Worm (Caenorhabditis elegans) whole organism, L4/young adult: ENCODE data around the gene F11D11.6.

Experiments used
- W03F9.2 ChIP-seq: fragments of 150-350 bp; optimal IDR thresholded peaks from 2 replicates; lab custom pipeline; 2014; ENCODE audit warnings: missing biosample characterization, missing genetic modification characterization
- dao-5 ChIP-seq: sonication (generic microtip); optimal IDR thresholded peaks from 2 replicates; lab custom pipeline; 2016; ENCODE audit warnings: missing genotype, missing genetic modification characterization, moderate library complexity, missing compliant biosample characterization
- him-1 ChIP-seq: sonication (generic microtip); optimal IDR thresholded peaks from 2 replicates; lab custom pipeline; 2016; ENCODE audit warnings: missing genotype, missing genetic modification reagents, missing genetic modification characterization, missing compliant biosample characterization

Gene F11D11.6

ce11 chrV:18753036-18753435 lies at the start of gene F11D11.6:
F11D11.6 (minus strand) TSS chrV:18753136.
- TF ChIP-seq dao-5 (tag; lab: Kevin White, UChicago) (no peak), W03F9.2 (tag; lab: Kevin White, UChicago) (no peak), him-1 (tag; lab: Kevin White, UChicago) (no peak)

ce11 chrV:18802077-18802476 lies 49.1 kb upstream of the F11D11.6 start, which contains the start of gene C54E10.11:
C54E10.11 (minus strand) TSS chrV:18802177.
- TF ChIP-seq dao-5 (tag; lab: Kevin White, UChicago) (no peak), him-1 (tag; lab: Kevin White, UChicago) (no peak), W03F9.2 (tag; lab: Kevin White, UChicago) (no peak)

ce11 chrV:18800811-18801210 lies 47.9 kb upstream of the F11D11.6 start, which contains the start of gene nhr-170:
nhr-170 (minus strand) TSS chrV:18800826.
- TF ChIP-seq W03F9.2 (tag; lab: Kevin White, UChicago) (no peak), him-1 (tag; lab: Kevin White, UChicago) (no peak), dao-5 (tag; lab: Kevin White, UChicago) (no peak)

DNA sequence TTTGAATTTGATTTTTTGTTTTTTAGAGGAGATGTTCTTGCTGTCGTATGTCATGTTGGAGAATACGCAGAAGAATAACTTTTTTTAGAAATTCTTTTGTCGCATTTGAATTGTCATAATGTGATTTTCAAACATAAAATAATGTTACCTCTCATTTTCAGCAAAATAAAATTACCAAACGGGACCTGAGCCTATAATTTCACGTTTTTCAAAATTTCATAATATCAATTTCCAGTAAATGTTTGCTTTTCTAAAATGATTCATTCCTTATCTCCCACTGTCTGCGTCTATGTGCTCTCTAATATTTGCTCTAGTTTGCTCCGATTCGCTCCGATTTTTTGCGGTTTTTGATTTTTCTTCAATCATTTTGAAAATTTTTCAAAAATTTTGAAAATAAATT lies 37.7 kb upstream of the F11D11.6 start, which contains the start of gene nhr-231:
TSS of gene nhr-231 (plus strand) at position 301 of the 400 bp plus-strand sequence.
- TF ChIP-seq dao-5 (tag; lab: Kevin White, UChicago) (no peak), him-1 (tag; lab: Kevin White, UChicago) (no peak), W03F9.2 (tag; lab: Kevin White, UChicago) (no peak)

DNA sequence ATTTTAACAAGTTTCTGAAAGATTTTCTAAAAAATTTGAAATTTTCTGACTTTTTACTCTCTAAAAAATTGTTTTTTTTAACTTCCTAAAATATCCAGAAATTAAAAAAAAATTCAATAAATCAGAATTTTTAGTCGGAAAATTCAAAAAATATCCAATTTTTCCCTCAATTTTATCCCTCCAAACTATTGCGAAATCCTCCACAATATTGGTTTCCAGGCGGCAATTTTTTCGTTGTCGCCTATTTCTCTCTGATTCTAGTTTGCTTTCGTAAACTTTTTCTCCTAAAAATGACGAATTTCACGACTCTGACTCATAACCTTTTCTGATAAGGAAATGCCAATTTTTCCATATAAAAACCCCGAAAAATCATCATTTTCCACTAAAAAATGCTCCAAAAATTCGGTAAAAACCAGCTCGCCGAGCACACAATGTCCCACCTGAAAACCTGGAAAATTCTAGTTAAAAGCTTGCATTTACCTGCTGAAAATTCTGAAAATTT lies 34.5 kb upstream of the F11D11.6 start, which contains the start of gene Y17D7B.2:
TSS of gene Y17D7B.2 (plus strand) at position 323 of the 502 bp plus-strand sequence.
- TF ChIP-seq dao-5 (tag; lab: Kevin White, UChicago) (no peak), him-1 (tag; lab: Kevin White, UChicago) (no peak), W03F9.2 (tag; lab: Kevin White, UChicago) (no peak)

DNA sequence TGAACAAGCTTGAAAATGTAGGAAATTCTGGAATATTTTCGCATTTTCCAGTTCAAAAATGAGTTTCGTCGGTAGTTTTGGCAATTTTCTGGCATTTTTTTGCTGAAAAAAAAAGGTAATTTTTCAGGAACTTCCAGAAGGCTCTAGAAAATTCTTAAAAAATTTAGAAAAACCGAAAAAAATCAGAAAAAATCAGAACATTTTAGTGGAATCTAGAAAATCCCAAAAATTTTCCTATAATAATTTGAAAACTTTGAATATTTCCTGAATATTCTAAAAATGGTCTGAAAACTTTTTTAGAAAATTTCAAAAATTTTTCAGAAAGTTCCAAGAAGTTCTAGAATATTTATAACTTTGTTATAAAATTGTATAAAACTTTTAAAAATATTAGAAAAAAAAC lies 33.8 kb upstream of the F11D11.6 start, which contains the start of gene Y17D7B.3:
TSS of gene Y17D7B.3 (minus strand) at position 101 of the 400 bp plus-strand sequence.
- TF ChIP-seq W03F9.2 (tag; lab: Kevin White, UChicago) = no peak
- no peak for TF ChIP-seq him-1 (tag; lab: Kevin White, UChicago)
- no peak for TF ChIP-seq dao-5 (tag; lab: Kevin White, UChicago)

- no peak for TF ChIP-seq him-1 (tag; lab: Kevin White, UChicago)
- no peak for TF ChIP-seq dao-5 (tag; lab: Kevin White, UChicago)
- TF ChIP-seq W03F9.2 (tag; lab: Kevin White, UChicago) = no peak
These were observed 30.5 kb upstream of the F11D11.6 start, which contains the start of gene Y17D7B.10 for ce11 chrV:18783474-18783873. Y17D7B.10 (plus strand) TSS chrV:18783716.

- no peak for TF ChIP-seq dao-5 (tag; lab: Kevin White, UChicago)
- TF ChIP-seq him-1 (tag; lab: Kevin White, UChicago) = no peak
- TF ChIP-seq W03F9.2 (tag; lab: Kevin White, UChicago) = no peak
These were observed 29.8 kb upstream of the F11D11.6 start for ce11 chrV:18782747-18783146.

DNA sequence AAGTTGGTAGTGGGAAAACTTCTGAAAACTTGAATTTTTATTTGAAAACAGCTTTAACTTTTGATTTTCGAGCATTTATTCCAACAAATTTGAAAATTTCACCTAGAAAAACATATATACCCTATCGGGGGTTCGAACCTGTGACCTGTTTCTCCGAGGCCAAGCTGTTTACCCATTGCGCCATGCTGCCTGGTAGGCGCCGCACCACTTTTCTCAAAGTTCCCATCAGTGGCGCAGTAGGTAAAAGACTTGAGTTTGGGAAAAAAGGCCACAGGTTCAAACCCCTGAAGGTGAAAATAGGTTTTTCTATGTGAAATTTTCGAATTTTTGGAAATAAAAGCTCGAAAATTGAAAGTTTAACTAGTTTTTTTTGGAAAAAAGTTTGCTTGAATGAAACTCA lies 27.7 kb upstream of the F11D11.6 start:
- TF ChIP-seq dao-5 (tag; lab: Kevin White, UChicago) (no peak), him-1 (tag; lab: Kevin White, UChicago) (no peak), W03F9.2 (tag; lab: Kevin White, UChicago) (no peak)

DNA sequence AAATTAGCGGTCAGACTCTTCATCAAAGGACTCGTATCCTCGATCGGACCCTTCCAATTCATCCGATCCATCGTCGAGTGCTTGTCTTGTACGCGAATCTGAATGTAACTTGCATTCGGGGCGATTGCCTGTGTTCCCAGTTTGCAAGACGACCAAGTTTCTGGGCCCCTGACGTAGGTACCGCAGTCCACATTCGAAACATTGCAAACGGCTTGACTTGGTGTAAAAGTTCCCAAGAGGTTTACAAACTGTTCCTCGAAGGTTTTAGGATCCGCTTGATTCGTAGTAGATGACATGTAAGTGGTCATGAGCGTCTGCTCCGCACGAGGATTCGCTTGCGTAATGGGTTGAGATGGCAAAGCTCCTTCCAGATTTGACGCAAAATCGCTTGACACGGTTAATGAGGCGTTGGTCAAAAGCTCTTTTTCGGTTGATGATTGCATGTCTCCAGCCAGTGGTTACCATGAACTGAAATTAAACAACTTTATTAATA lies 23.4 kb upstream of the F11D11.6 start, which contains the start of gene Y17D7B.4:
TSS of gene Y17D7B.4 (minus strand) at position 443 of the 493 bp plus-strand sequence.
- TF ChIP-seq W03F9.2 (tag; lab: Kevin White, UChicago) = no peak
- no peak for TF ChIP-seq dao-5 (tag; lab: Kevin White, UChicago)
- TF ChIP-seq him-1 (tag; lab: Kevin White, UChicago) = no peak

DNA sequence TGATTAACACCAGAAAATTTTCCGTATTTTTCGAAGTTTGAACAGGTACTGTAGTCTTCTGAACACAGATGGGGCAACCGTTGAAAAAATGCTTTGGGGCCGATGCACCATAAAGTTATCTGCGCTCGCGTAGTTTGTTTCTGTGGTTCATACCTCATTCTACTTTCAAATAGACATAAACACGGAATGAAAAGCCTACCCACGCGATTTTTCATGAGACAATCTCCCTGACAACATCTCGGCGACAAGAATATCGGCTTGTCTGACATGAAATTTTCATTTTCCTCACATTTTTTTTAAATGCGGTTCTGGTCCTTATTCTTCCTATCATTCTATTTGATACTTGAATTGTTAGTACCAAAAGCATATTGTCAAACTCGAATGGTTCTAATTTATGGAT lies 19.8 kb upstream of the F11D11.6 start, which contains the start of gene clec-257:
TSS of gene clec-257 (plus strand) at position 301 of the 400 bp plus-strand sequence.
- no peak for TF ChIP-seq dao-5 (tag; lab: Kevin White, UChicago)
- TF ChIP-seq W03F9.2 (tag; lab: Kevin White, UChicago) = no peak
- TF ChIP-seq him-1 (tag; lab: Kevin White, UChicago) = no peak

DNA sequence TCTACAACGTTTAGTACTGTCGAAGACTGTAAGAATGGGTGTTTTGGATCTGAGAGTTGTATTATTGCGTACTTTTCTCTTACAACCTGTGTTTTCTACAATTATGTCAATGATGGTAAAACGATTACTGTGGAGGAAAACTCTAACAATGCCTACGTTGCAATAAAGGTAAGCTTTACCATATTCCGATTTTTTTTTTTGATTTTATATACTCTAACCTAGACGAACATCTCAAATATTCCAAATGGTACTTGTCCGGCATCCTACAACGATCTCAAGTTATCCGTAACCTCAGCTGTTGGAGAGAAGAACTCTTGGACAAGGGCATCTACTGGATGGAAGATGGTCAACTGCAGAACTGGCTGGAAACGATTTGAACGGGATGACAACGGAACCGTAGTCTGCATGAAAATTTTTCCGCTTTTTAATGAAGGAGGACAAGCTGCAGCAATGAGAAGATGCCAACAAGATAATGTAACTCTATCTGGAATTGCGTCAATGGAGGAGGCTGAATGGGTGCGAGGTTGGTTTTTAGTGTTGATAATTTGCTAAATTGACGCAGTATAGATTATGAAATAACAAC lies 19.0 kb upstream of the F11D11.6 start:
- no peak for TF ChIP-seq W03F9.2 (tag; lab: Kevin White, UChicago)
- no peak for TF ChIP-seq him-1 (tag; lab: Kevin White, UChicago)
- TF ChIP-seq dao-5 (tag; lab: Kevin White, UChicago) = no peak

DNA sequence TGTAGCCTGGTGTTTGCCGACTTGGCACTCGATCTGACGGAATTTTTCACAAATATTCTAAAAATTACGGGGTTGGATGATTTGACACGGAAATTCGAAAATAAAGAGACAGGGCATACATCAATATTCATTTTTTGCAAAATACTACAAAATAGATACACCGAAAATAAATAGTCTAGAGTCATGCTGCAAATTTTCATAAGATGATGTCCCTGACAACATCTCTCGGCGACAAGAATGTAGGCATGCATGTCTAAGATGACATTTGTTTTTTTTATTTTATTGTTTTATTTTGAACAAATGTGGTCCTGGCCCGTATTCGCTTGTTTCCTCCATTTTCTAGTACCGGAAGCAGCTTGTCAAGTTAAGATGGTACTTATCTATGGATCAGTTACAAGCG lies 18.5 kb upstream of the F11D11.6 start, which contains the start of gene clec-256:
TSS of gene clec-256 (plus strand) at position 301 of the 400 bp plus-strand sequence.
- TF ChIP-seq him-1 (tag; lab: Kevin White, UChicago) = no peak
- no peak for TF ChIP-seq W03F9.2 (tag; lab: Kevin White, UChicago)
- no peak for TF ChIP-seq dao-5 (tag; lab: Kevin White, UChicago)
